Worm (Caenorhabditis elegans) whole organism, midembryonic: ENCODE measurements around the gene C05C8.1.

Experiments used
- T22C8.4 ChIP-seq: fragments of 200-800 bp; sonication (Bioruptor generic); IDR thresholded peaks from 2 replicates; pipeline ENCODE4 v1.3.6; 2022; ENCODE audit warnings: missing genetic modification characterization, missing compliant biosample characterization
- cog-1 ChIP-seq: sonication (generic microtip); optimal IDR thresholded peaks from 2 replicates; lab custom pipeline; 2016; ENCODE audit warnings: missing genetic modification characterization, missing compliant biosample characterization
- flt-1 ChIP-seq: fragments of 200-800 bp; sonication (Bioruptor generic); IDR thresholded peaks from 2 replicates; pipeline ENCODE4 v1.3.6; 2022; ENCODE audit warnings: missing genetic modification characterization, missing compliant biosample characterization
- klf-2 ChIP-seq: fragments of 200-800 bp; sonication (Bioruptor generic); conservative IDR thresholded peaks from 2 replicates; pipeline ENCODE4 v1.3.6; 2022; ENCODE audit warnings: missing genetic modification reagents, missing genetic modification characterization, missing compliant biosample characterization
- med-1 ChIP-seq: sonication (generic microtip); optimal IDR thresholded peaks from 2 replicates; lab custom pipeline; 2017; ENCODE audit warnings: missing genetic modification characterization, mild to moderate bottlenecking, missing compliant biosample characterization, antibody characterized with exemption, missing genetic modification reagents; ENCODE audit not compliant: insufficient read depth
- ref-1 ChIP-seq: fragments of 200-800 bp; sonication (Bioruptor generic); conservative IDR thresholded peaks from 2 replicates; pipeline ENCODE4 v1.3.6; 2022; ENCODE audit warnings: missing genetic modification reagents, missing genetic modification characterization, missing compliant biosample characterization
- tab-1 ChIP-seq: fragments of 200-800 bp; sonication (Bioruptor generic); IDR thresholded peaks from 2 replicates; pipeline ENCODE4 v1.3.6; 2022; ENCODE audit warnings: missing genetic modification characterization, missing compliant biosample characterization
- ztf-23 ChIP-seq: fragments of 200-800 bp; sonication (Bioruptor generic); IDR thresholded peaks from 2 replicates; pipeline ENCODE4 v1.3.6; 2022; ENCODE audit warnings: missing genetic modification reagents, missing genetic modification characterization, missing compliant biosample characterization
- ztf-29 ChIP-seq: fragments of 200-800 bp; sonication (Bioruptor generic); IDR thresholded peaks from 2 replicates; pipeline ENCODE4 v1.3.6; 2022; ENCODE audit warnings: missing genetic modification reagents, missing genetic modification characterization, missing compliant biosample characterization

Gene C05C8.1

DNA sequence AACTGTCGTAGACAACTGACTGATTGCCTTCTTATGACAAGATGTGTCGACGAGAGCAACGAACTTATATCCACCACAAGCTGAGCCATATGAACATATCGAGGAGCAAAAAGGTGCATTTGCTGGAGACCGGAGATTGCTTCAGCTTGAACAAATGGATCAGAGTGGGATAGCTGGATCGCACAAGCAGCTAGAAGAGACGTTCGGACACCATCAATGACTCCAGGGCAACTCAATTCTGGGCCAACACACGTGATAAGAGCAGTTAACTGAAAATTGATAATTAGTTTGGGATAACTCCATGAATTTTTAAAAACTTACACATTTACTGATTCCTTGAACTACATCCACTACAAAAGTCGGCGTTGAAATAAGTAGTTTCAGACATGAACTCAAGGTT is 30.6 kb upstream of the C05C8.1 start:
- TF ChIP-seq ztf-23 (GFP tag; lab: Robert Waterston, UW) = no peak
- TF ChIP-seq flt-1 (GFP tag; lab: Robert Waterston, UW) = no peak
- TF ChIP-seq ztf-29 (GFP tag; lab: Robert Waterston, UW) = no peak
- TF ChIP-seq ref-1 (GFP tag; lab: Robert Waterston, UW) = no peak
- no peak for TF ChIP-seq tab-1
- no peak for TF ChIP-seq klf-2 (GFP tag; lab: Robert Waterston, UW)
- TF ChIP-seq cog-1 (tag; lab: Kevin White, UChicago) = no peak
- no peak for TF ChIP-seq med-1
- TF ChIP-seq T22C8.4 (GFP tag; lab: Robert Waterston, UW) = no peak

DNA sequence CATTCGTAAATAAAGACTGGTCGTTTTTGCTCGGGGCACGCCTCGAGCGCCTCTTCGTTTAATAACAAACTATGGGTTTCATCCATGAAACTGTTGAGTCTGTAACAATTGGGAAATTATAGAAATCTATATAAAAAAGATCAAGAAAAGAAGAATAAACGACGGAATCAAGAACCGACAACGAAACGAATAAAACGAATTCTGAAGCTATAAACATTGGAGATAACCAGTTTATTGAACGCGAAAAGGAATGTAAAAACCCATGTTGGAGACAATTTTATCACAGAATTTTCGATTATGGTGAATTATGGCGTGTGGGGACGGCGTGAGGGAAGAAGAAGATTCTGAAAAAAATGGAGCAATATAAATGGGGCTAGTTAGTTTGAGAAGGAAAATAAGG is 24.8 kb upstream of the C05C8.1 start, which contains the start of gene soap-1:
soap-1 (minus strand) TSS at position 101 of the 400 bp plus-strand sequence.
- TF ChIP-seq ztf-23 (GFP tag; lab: Robert Waterston, UW) (no peak), T22C8.4 (GFP tag; lab: Robert Waterston, UW) (no peak), tab-1 (no peak), flt-1 (GFP tag; lab: Robert Waterston, UW) (no peak), klf-2 (GFP tag; lab: Robert Waterston, UW) (no peak), ztf-29 (GFP tag; lab: Robert Waterston, UW) (no peak), med-1 (no peak), ref-1 (GFP tag; lab: Robert Waterston, UW) (no peak), cog-1 (tag; lab: Kevin White, UChicago) (no peak)

DNA sequence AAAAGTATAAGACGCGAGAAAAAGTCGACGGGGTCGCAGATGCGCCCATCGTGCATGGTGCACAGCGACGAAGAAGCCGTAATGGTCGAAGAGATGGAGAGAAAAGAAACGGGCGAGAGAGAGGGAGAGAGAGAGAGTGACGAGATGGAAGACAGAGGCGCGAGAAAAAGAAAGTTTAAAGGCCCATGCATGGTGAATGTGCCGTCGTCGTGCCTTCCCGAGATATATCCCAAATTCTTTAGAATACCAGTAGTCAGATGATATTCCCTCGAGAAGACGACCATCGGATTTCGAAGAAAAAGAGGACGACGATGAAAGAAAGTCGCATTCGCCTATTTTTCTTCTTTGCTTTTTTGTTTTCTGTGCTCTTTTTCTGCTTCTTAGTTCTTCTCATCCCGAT is 23.6 kb upstream of the C05C8.1 start:
- TF ChIP-seq med-1 = no peak
- TF ChIP-seq ztf-29 (GFP tag; lab: Robert Waterston, UW) = no peak
- no peak for TF ChIP-seq cog-1 (tag; lab: Kevin White, UChicago)
- no peak for TF ChIP-seq tab-1
- TF ChIP-seq ztf-23 (GFP tag; lab: Robert Waterston, UW) = no peak
- no peak for TF ChIP-seq flt-1 (GFP tag; lab: Robert Waterston, UW)

DNA sequence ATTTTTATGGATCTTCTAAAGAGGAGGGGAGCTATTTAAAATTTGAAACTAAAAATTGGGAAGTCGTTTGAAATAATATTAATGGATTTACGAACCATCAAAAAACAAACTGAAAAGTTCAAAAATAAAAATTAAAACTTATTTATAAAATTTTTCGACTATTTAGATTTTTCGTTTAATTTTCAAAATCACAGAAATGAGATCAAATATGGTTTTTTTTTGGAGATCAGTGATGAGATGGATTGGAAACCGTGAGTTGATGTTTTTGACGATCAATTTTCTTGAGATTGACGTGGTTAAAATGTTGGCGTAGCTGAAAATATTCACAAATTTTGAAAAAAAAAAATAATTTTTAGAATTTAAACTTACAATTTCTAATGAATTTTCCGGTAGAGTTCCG is 20.6 kb upstream of the C05C8.1 start, which contains the start of gene C13F10.5:
C13F10.5 (minus strand) TSS at position 101 of the 400 bp plus-strand sequence.
- TF ChIP-seq klf-2 (GFP tag; lab: Robert Waterston, UW) = no peak
- TF ChIP-seq ztf-29 (GFP tag; lab: Robert Waterston, UW) = no peak
- no peak for TF ChIP-seq ref-1 (GFP tag; lab: Robert Waterston, UW)
- TF ChIP-seq ztf-23 (GFP tag; lab: Robert Waterston, UW) = no peak
- TF ChIP-seq cog-1 (tag; lab: Kevin White, UChicago) = no peak
- no peak for TF ChIP-seq T22C8.4 (GFP tag; lab: Robert Waterston, UW)
- TF ChIP-seq tab-1 = no peak
- TF ChIP-seq flt-1 (GFP tag; lab: Robert Waterston, UW) = no peak
- TF ChIP-seq med-1 = no peak

- TF ChIP-seq flt-1 (GFP tag; lab: Robert Waterston, UW) (no peak), ztf-29 (GFP tag; lab: Robert Waterston, UW) (no peak), ref-1 (GFP tag; lab: Robert Waterston, UW) (no peak), med-1 (no peak), cog-1 (tag; lab: Kevin White, UChicago) (no peak), tab-1 (no peak), T22C8.4 (GFP tag; lab: Robert Waterston, UW) (no peak), ztf-23 (GFP tag; lab: Robert Waterston, UW) (no peak), klf-2 (GFP tag; lab: Robert Waterston, UW) (no peak)
Measured at ce11 chrV:7220973-7221519, 18.5 kb upstream of the C05C8.1 start, which contains the start of the genes C13F10.8, C13F10.6 and kxd-1. Gene C13F10.8 (minus strand): TSS chrV:7221023. Gene C13F10.6 (minus strand): TSS chrV:7221039. Gene kxd-1 (plus strand): TSS chrV:7221469.

ce11 chrV:7223152-7223551 is 16.4 kb upstream of the C05C8.1 start, which contains the start of gene C13F10.7:
Gene C13F10.7 (minus strand): TSS chrV:7223252.
- TF ChIP-seq ztf-29 (GFP tag; lab: Robert Waterston, UW) (no peak), ztf-23 (GFP tag; lab: Robert Waterston, UW) (no peak), med-1 (no peak), flt-1 (GFP tag; lab: Robert Waterston, UW) (no peak), cog-1 (tag; lab: Kevin White, UChicago) (no peak), T22C8.4 (GFP tag; lab: Robert Waterston, UW) (no peak), klf-2 (GFP tag; lab: Robert Waterston, UW) (no peak), ref-1 (GFP tag; lab: Robert Waterston, UW) (no peak), tab-1 (no peak)

DNA sequence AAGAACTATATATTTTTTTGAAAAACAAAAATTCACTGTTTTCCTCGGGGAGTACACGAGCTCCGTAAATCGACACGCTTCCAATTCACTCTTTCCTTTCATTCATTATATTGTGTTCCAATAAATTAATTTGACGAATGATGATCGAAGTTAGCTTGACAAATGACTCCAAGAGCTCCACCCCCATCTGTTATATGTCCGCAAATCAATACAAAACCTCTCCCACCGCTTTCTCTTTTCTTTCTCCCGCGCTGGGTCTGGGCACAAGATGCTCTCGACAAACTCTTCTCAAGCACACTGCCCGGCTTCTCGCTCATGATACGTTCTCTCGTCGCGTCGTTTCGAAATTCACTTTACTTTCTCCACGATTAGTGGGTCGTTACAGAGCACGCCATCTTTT is 15.6 kb upstream of the C05C8.1 start, which contains the start of gene C13F10.1:
C13F10.1 (plus strand) TSS at position 138 of the 400 bp plus-strand sequence.
- TF ChIP-seq klf-2 (GFP tag; lab: Robert Waterston, UW) (no peak), T22C8.4 (GFP tag; lab: Robert Waterston, UW) (no peak), med-1 (no peak), tab-1 (no peak), ztf-23 (GFP tag; lab: Robert Waterston, UW) (no peak), ref-1 (GFP tag; lab: Robert Waterston, UW) (no peak), flt-1 (GFP tag; lab: Robert Waterston, UW) (no peak), ztf-29 (GFP tag; lab: Robert Waterston, UW) (no peak), cog-1 (tag; lab: Kevin White, UChicago) (no peak)

DNA sequence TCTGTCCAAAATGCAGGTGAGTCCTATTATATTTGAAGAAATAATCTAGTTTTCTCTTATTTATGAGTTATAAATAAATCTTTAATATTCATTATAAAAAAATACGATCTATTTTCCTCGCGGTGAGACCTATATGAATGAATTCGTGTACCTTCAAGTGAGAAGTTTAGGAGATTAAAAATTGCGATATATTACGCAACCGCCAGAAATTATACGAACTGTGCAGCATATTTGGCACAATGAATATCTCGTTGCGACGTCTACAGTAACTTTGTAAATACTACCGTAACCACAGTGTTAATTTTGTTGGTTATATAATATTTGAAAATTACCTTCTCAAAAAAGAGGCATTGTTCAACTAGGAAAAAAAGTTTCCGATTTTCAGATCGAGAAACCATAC is 15.2 kb upstream of the C05C8.1 start:
- no peak for TF ChIP-seq ztf-23 (GFP tag; lab: Robert Waterston, UW)
- TF ChIP-seq med-1 = no peak
- TF ChIP-seq cog-1 (tag; lab: Kevin White, UChicago) = no peak
- TF ChIP-seq ref-1 (GFP tag; lab: Robert Waterston, UW) = no peak
- no peak for TF ChIP-seq T22C8.4 (GFP tag; lab: Robert Waterston, UW)
- no peak for TF ChIP-seq flt-1 (GFP tag; lab: Robert Waterston, UW)
- no peak for TF ChIP-seq ztf-29 (GFP tag; lab: Robert Waterston, UW)
- no peak for TF ChIP-seq klf-2 (GFP tag; lab: Robert Waterston, UW)
- TF ChIP-seq tab-1 = no peak

DNA sequence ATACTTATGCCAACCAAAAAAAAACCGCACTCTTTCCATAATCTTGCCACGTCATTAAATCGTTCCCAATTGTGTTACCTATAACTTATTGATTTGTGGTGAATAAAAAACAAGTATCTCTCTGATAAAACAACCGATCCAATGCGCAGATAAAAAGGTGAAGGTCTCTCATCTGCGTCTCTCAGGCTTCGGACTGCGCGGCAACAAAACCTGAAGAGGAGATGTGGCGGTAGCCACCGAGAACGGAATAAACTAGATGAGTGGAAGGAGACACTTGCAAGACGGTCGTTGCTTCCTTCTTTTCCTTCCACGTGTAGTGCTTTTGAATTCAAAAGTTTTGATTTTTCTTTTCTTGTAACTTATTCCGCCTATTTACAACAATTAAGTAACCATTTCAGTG is 14.6 kb upstream of the C05C8.1 start, which contains the start of gene fkb-3:
fkb-3 (plus strand) TSS at position 277 of the 400 bp plus-strand sequence.
- TF ChIP-seq flt-1 (GFP tag; lab: Robert Waterston, UW) (no peak), ztf-29 (GFP tag; lab: Robert Waterston, UW) (no peak), ref-1 (GFP tag; lab: Robert Waterston, UW) (no peak), tab-1 (no peak), med-1 (no peak), klf-2 (GFP tag; lab: Robert Waterston, UW) (no peak)
